Worm (Caenorhabditis elegans) whole organism, L2 larva: ENCODE data around the gene srw-67.
"Not testable (repeated sequence)": the region's sequence is repeated elsewhere in the genome, so short reads cannot be mapped to it uniquely, and the experiment has no call there.

Experiments
- C34F6.9 ChIP-seq: fragments of 150-350 bp; optimal IDR thresholded peaks from 2 replicates; lab custom pipeline; 2014; ENCODE audit warnings: missing biosample characterization, missing genetic modification characterization
- F13H6.1 ChIP-seq: sonication (generic microtip); optimal IDR thresholded peaks from 2 replicates; lab custom pipeline; 2016; ENCODE audit warnings: missing genetic modification characterization, missing compliant biosample characterization
- R02D3.7 ChIP-seq: fragments of 150-350 bp; optimal IDR thresholded peaks from 2 replicates; lab custom pipeline; 2014; ENCODE audit warnings: missing biosample characterization, missing genetic modification characterization
- Y55F3AM.14 ChIP-seq: fragments of 200-800 bp; sonication (Bioruptor generic); optimal IDR thresholded peaks from 2 replicates; lab custom pipeline; 2018; ENCODE audit warnings: mild to moderate bottlenecking, missing genetic modification characterization, missing compliant biosample characterization
- alr-1 ChIP-seq: fragments of 150-350 bp; optimal IDR thresholded peaks from 2 replicates; lab custom pipeline; 2014; ENCODE audit warnings: missing biosample characterization, missing genetic modification characterization
- aly-2 ChIP-seq: fragments of 150-350 bp; optimal IDR thresholded peaks from 2 replicates; lab custom pipeline; 2014; ENCODE audit warnings: missing biosample characterization, missing genetic modification characterization
- ama-1 ChIP-seq: fragments of 150-350 bp; optimal IDR thresholded peaks from 2 replicates; lab custom pipeline; 2018; ENCODE audit warnings: inconsistent platforms
- ceh-16 ChIP-seq: fragments of 150-350 bp; optimal IDR thresholded peaks from 2 replicates; lab custom pipeline; 2014; ENCODE audit warnings: missing biosample characterization, missing genetic modification characterization
- ceh-82 ChIP-seq: fragments of 150-350 bp; optimal IDR thresholded peaks from 2 replicates; lab custom pipeline; 2014; ENCODE audit warnings: missing biosample characterization, missing genetic modification characterization
- crh-2 ChIP-seq: sonication (generic microtip); optimal IDR thresholded peaks from 2 replicates; lab custom pipeline; 2017; ENCODE audit warnings: missing biosample characterization, missing genetic modification characterization
- egl-27 ChIP-seq: sonication (generic microtip); optimal IDR thresholded peaks from 3 replicates; lab custom pipeline; 2017; ENCODE audit warnings: missing biosample characterization, missing genetic modification reagents, missing genetic modification characterization
- elt-3 ChIP-seq: sonication (generic microtip); optimal IDR thresholded peaks from 2 replicates; lab custom pipeline; 2017; ENCODE audit warnings: missing biosample characterization, missing genetic modification characterization
- fos-1 ChIP-seq: fragments of 150-350 bp; optimal IDR thresholded peaks from 2 replicates; lab custom pipeline; 2014; ENCODE audit warnings: missing biosample characterization, missing genetic modification characterization
- gmeb-1 ChIP-seq: fragments of 150-350 bp; optimal IDR thresholded peaks from 2 replicates; lab custom pipeline; 2014; ENCODE audit warnings: missing biosample characterization, missing genetic modification characterization
- lin-11 ChIP-seq: fragments of 150-350 bp; sonication (generic microtip); optimal IDR thresholded peaks from 2 replicates; lab custom pipeline; 2014; ENCODE audit warnings: missing biosample characterization, missing genetic modification characterization, inconsistent platforms, mixed read lengths
- lin-39 ChIP-seq: fragments of 150-350 bp; optimal IDR thresholded peaks from 2 replicates; lab custom pipeline; 2014; ENCODE audit warnings: missing biosample characterization, missing genetic modification reagents, missing genetic modification characterization
- lsy-2 ChIP-seq, 2 experiments: fragments of 150-350 bp in 1 of 2; sonication (generic microtip) in 1 of 2; optimal IDR thresholded peaks; 2 replicates each; lab custom pipeline; 2014 to 2017; ENCODE audit warnings: missing biosample characterization in 2 of 2, missing genetic modification characterization in 2 of 2
- mdl-1 ChIP-seq, 2 experiments: fragments of 150-350 bp in 1 of 2; sonication (generic microtip) in 1 of 2; optimal IDR thresholded peaks; 2 replicates each; lab custom pipeline; 2017; ENCODE audit warnings: missing biosample characterization in 2 of 2, missing genetic modification characterization in 2 of 2
- nhr-10 ChIP-seq: sonication (generic microtip); optimal IDR thresholded peaks from 2 replicates; lab custom pipeline; 2017; ENCODE audit warnings: missing biosample characterization, missing genetic modification characterization
- nhr-11 ChIP-seq: fragments of 150-350 bp; optimal IDR thresholded peaks from 2 replicates; lab custom pipeline; 2014; ENCODE audit warnings: missing biosample characterization, missing genetic modification characterization
- nhr-12 ChIP-seq: fragments of 150-350 bp; optimal IDR thresholded peaks from 2 replicates; lab custom pipeline; 2014; ENCODE audit warnings: missing biosample characterization, missing genetic modification characterization
- nhr-129 ChIP-seq: fragments of 150-350 bp; optimal IDR thresholded peaks from 2 replicates; lab custom pipeline; 2014; ENCODE audit warnings: missing biosample characterization, missing genetic modification characterization
- nhr-23 ChIP-seq: fragments of 150-350 bp; optimal IDR thresholded peaks from 2 replicates; lab custom pipeline; 2014; ENCODE audit warnings: missing biosample characterization, missing genetic modification reagents, missing genetic modification characterization
- nhr-237 ChIP-seq: fragments of 150-350 bp; optimal IDR thresholded peaks from 2 replicates; lab custom pipeline; 2014; ENCODE audit warnings: missing biosample characterization, missing genetic modification characterization
- nhr-25 ChIP-seq: fragments of 150-350 bp; sonication (generic microtip); optimal IDR thresholded peaks from 3 replicates; lab custom pipeline; 2014; ENCODE audit warnings: missing biosample characterization, missing genetic modification characterization
- nhr-6 ChIP-seq: fragments of 150-350 bp; optimal IDR thresholded peaks from 2 replicates; lab custom pipeline; 2014; ENCODE audit warnings: missing biosample characterization, missing genetic modification characterization
- nhr-77 ChIP-seq: fragments of 150-350 bp; optimal IDR thresholded peaks from 2 replicates; lab custom pipeline; 2014; ENCODE audit warnings: missing biosample characterization, missing genetic modification characterization
- sem-4 ChIP-seq: fragments of 150-350 bp; optimal IDR thresholded peaks from 2 replicates; lab custom pipeline; 2014; ENCODE audit warnings: missing biosample characterization, missing genetic modification reagents, missing genetic modification characterization
- skn-1 ChIP-seq: sonication (generic microtip); optimal IDR thresholded peaks from 2 replicates; lab custom pipeline; 2017; ENCODE audit warnings: missing biosample characterization, missing genetic modification characterization
- sma-9 ChIP-seq, 2 experiments: fragments of 150-350 bp in 1 of 2; sonication (generic microtip) in 1 of 2; optimal IDR thresholded peaks; 2 replicates each; lab custom pipeline; 2014 to 2016; ENCODE audit warnings: missing genetic modification characterization in 2 of 2, mild to moderate bottlenecking in 1 of 2, missing biosample characterization in 1 of 2, missing compliant biosample characterization in 1 of 2, missing genetic modification reagents in 1 of 2, moderate library complexity in 1 of 2
- snpc-4 ChIP-seq: fragments of 150-350 bp; optimal IDR thresholded peaks from 2 replicates; lab custom pipeline; 2014; ENCODE audit warnings: missing biosample characterization, missing genetic modification characterization
- unc-39 ChIP-seq: fragments of 150-350 bp; optimal IDR thresholded peaks from 2 replicates; lab custom pipeline; 2014; ENCODE audit warnings: missing biosample characterization, missing genetic modification characterization
- unc-55 ChIP-seq: fragments of 150-350 bp; sonication (generic microtip); optimal IDR thresholded peaks from 3 replicates; lab custom pipeline; 2014; ENCODE audit warnings: missing biosample characterization, missing genetic modification reagents, missing genetic modification characterization
- unc-62 ChIP-seq: fragments of 150-350 bp; optimal IDR thresholded peaks from 2 replicates; lab custom pipeline; 2014; ENCODE audit warnings: missing biosample characterization, missing genetic modification reagents, missing genetic modification characterization
- zag-1 ChIP-seq: fragments of 150-350 bp; optimal IDR thresholded peaks from 2 replicates; lab custom pipeline; 2014; ENCODE audit warnings: missing biosample characterization, missing genetic modification characterization
- ztf-4 ChIP-seq: fragments of 150-350 bp; optimal IDR thresholded peaks from 2 replicates; lab custom pipeline; 2014; ENCODE audit warnings: missing biosample characterization, missing genetic modification characterization

The srw-67 gene

ce11 chrV:7437538-7437937, 20.1 kb downstream of the srw-67 start, which contains the start of gene F25E5.9:
Gene F25E5.9, minus strand, starts transcription at chrV:7437919.
- TF ChIP-seq fos-1 (tag; lab: Kevin White, UChicago) (no peak), R02D3.7 (tag; lab: Kevin White, UChicago) (no peak), lsy-2 (tag; optimal IDR thresholded peaks at IDR 0.05; lab: Kevin White, UChicago) (peak in 1 of 2 experiments; percentile 34), unc-55 (GFP tag; lab: Kevin White, UChicago) (peak; percentile 70), ztf-4 (tag; lab: Kevin White, UChicago) (no peak), C34F6.9 (tag; lab: Kevin White, UChicago) (peak; percentile 65), F13H6.1 (tag; lab: Kevin White, UChicago) (peak; percentile 1), lin-11 (tag; lab: Kevin White, UChicago) (no peak), mdl-1 (tag; optimal IDR thresholded peaks at IDR 0.05; lab: Kevin White, UChicago) (peak in 1 of 2 experiments; percentile 43), ceh-82 (tag; lab: Kevin White, UChicago) (no peak), sem-4 (tag; lab: Kevin White, UChicago) (peak; percentile 62), snpc-4 (tag; lab: Kevin White, UChicago) (no peak), nhr-129 (peak; percentile 18), unc-62 (no peak), ama-1 (lab: Kevin White, UChicago) (peak; percentile 51), nhr-77 (tag; lab: Kevin White, UChicago) (no peak), alr-1 (tag; lab: Kevin White, UChicago) (no peak), Y55F3AM.14 (GFP tag; lab: Kevin White, UChicago) (peak; percentile 52)

DNA sequence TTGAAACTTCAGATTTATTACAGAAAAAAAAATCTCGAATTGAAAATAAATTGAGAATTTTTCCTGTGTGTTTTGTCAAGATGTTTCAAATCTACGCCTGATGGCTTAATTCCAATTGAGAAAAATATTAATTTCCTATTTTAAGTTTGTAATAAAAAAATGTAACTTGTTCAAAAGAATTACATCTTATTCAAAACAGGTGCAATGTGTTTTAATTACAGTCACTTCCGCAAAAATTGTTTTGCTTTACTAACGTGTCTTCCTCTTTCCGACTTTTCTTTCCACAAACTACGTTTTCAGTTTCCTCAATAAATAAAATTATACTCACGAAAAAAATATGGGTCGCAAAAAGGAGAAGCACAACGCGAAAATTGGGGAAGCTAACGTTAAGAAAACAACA, 20.5 kb downstream of the srw-67 start, which contains the start of gene F25E5.16:
TSS of gene F25E5.16 (plus strand) at position 301 of the 400 bp plus-strand sequence.
- TF ChIP-seq gmeb-1 (no peak), lsy-2 (tag; optimal IDR thresholded peaks at IDR 0.05; lab: Kevin White, UChicago) (no peak), ceh-16 (no peak), nhr-77 (tag; lab: Kevin White, UChicago) (no peak), lin-39 (tag; lab: Kevin White, UChicago) (no peak), Y55F3AM.14 (GFP tag; lab: Kevin White, UChicago) (no peak), elt-3 (tag; lab: Kevin White, UChicago) (no peak), crh-2 (no peak), nhr-12 (tag; lab: Kevin White, UChicago) (no peak), zag-1 (no peak), skn-1 (tag; lab: Kevin White, UChicago) (no peak), nhr-6 (no peak), nhr-25 (tag; lab: Kevin White, UChicago) (no peak)

- no peak for TF ChIP-seq nhr-237
- no peak for TF ChIP-seq fos-1 (tag; lab: Kevin White, UChicago)
- no peak for TF ChIP-seq nhr-10 (tag; lab: Kevin White, UChicago)
Observed at ce11 chrV:7439807-7440206, 22.3 kb downstream of the srw-67 start, which contains the start of gene try-13. Gene try-13, plus strand, starts transcription at chrV:7440107.

DNA sequence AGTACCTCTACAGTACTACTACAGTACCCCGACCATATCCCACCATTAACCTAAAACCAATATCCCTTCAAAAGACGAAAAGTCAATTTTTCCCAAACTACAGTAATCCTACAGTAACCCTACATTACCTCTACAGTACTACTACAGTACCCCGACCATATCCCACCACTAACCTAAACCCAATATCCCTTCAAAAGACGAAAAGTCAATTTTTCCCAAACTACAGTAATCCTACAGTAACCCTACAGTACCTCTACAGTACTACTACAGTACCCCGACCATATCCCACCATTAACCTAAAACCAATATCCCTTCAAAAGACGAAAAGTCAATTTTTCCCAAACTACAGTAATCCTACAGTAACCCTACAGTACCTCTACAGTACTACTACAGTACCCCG, 26.9 kb downstream of the srw-67 start, which contains the start of gene nhr-141:
TSS of gene nhr-141 (plus strand) at position 331 of the 400 bp plus-strand sequence.
- not testable (repeated sequence) for TF ChIP-seq nhr-11 (tag; lab: Kevin White, UChicago); aly-2 (tag; lab: Kevin White, UChicago); unc-39

DNA sequence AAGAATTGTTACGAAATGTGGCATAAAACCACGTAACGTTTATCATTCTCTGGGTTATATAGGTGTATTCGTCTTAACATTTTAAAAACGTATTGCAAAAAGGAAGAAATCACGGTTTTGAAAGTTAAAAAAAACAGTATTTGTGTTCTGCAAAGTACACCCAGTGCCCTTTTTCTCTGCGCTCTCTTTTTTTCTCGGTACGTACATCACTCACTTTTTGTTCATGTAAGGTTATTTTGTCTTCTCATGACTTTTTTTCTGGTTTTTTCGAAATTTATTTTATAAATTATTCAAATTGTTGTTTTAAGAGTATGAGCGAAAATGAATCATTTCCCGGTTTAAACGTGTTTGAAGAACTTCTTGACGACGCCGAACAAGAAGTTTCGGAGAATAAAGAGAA, 29.5 kb downstream of the srw-67 start, which contains the start of gene F25E5.5:
TSS of gene F25E5.5 (plus strand) at position 301 of the 400 bp plus-strand sequence.
- TF ChIP-seq sma-9 (GFP tag; optimal IDR thresholded peaks at IDR 0.05; lab: Kevin White, UChicago) (no peak), sma-9 (tag; optimal IDR thresholded peaks at IDR 0.05; lab: Kevin White, UChicago) (no peak), nhr-6 (no peak), F13H6.1 (tag; lab: Kevin White, UChicago) (no peak), alr-1 (tag; lab: Kevin White, UChicago) (no peak), crh-2 (no peak), fos-1 (tag; lab: Kevin White, UChicago) (no peak), gmeb-1 (no peak), lsy-2 (tag; optimal IDR thresholded peaks at IDR 0.05; lab: Kevin White, UChicago) (no peak), skn-1 (tag; lab: Kevin White, UChicago) (no peak), egl-27 (tag; lab: Kevin White, UChicago) (no peak), nhr-23 (tag; lab: Kevin White, UChicago) (no peak)
